Fruit fly (Drosophila melanogaster) whole organism, adult: Measurements from ENCODE around the gene aurA.
"Not testable (repeated sequence)": the region's sequence is repeated elsewhere in the genome, so short reads cannot be mapped to it uniquely, and the experiment has no call there.

Experiments used
- CG11617 ChIP-seq: fragments of 200-800 bp; sonication (Bioruptor generic); optimal IDR thresholded peaks from 2 replicates; lab custom pipeline; 2017; ENCODE audit warnings: mild to moderate bottlenecking, missing biosample characterization, missing genetic modification reagents, missing genetic modification characterization
- CG12768 ChIP-seq: fragments of 200-800 bp; sonication (Bioruptor generic); optimal IDR thresholded peaks from 2 replicates; lab custom pipeline; 2017; ENCODE audit warnings: missing biosample characterization, missing genetic modification characterization, mild to moderate bottlenecking, moderate library complexity, missing genetic modification reagents
- CG14711 ChIP-seq: fragments of 200-800 bp; sonication (Bioruptor generic); optimal IDR thresholded peaks from 2 replicates; lab custom pipeline; 2018; ENCODE audit warnings: missing biosample characterization, mild to moderate bottlenecking, missing genetic modification characterization, moderate library complexity
- CG1620 ChIP-seq: fragments of 200-800 bp; sonication (Bioruptor generic); optimal IDR thresholded peaks from 2 replicates; lab custom pipeline; 2016; ENCODE audit warnings: missing biosample characterization, missing genetic modification characterization
- CG33017 ChIP-seq: fragments of 200-800 bp; sonication (Bioruptor generic); optimal IDR thresholded peaks from 2 replicates; lab custom pipeline; 2018; ENCODE audit warnings: missing biosample characterization, mild to moderate bottlenecking, missing genetic modification characterization, moderate library complexity
- CG5204 ChIP-seq: fragments of 200-800 bp; sonication (Bioruptor generic); optimal IDR thresholded peaks from 2 replicates; lab custom pipeline; 2016; ENCODE audit warnings: missing biosample characterization, missing genetic modification characterization
- CG7045 ChIP-seq: fragments of 200-800 bp; sonication (Bioruptor generic); optimal IDR thresholded peaks from 2 replicates; lab custom pipeline; 2017; ENCODE audit warnings: missing biosample characterization, mild to moderate bottlenecking, missing genetic modification characterization
- CG7101 ChIP-seq: fragments of 200-800 bp; sonication (Bioruptor generic); optimal IDR thresholded peaks from 2 replicates; lab custom pipeline; 2018; ENCODE audit warnings: missing biosample characterization, mild to moderate bottlenecking, missing genetic modification characterization, moderate library complexity
- Clk ChIP-seq: fragments of 200-800 bp; sonication (Bioruptor generic); optimal IDR thresholded peaks from 2 replicates; lab custom pipeline; 2017; ENCODE audit warnings: missing biosample characterization, missing genetic modification characterization
- Hr96 ChIP-seq: fragments of 200-800 bp; sonication (Bioruptor generic); optimal IDR thresholded peaks from 2 replicates; lab custom pipeline; 2016; ENCODE audit warnings: missing biosample characterization, missing genetic modification characterization
- Mnt ChIP-seq: fragments of 200-800 bp; sonication (Bioruptor generic); optimal IDR thresholded peaks from 2 replicates; lab custom pipeline; 2016; ENCODE audit warnings: missing biosample characterization, mild to moderate bottlenecking, missing genetic modification characterization
- bab1 ChIP-seq: fragments of 200-800 bp; sonication (Bioruptor generic); optimal IDR thresholded peaks from 3 replicates; lab custom pipeline; 2019; ENCODE audit warnings: missing biosample characterization, mild to moderate bottlenecking, missing genetic modification characterization, moderate library complexity
- cnc ChIP-seq, 2 experiments: fragments of >200 bp; optimal IDR thresholded peaks; 2 replicates each; lab custom pipeline; 2017
- kay ChIP-seq: fragments of 200-800 bp; sonication (Bioruptor generic); peaks from one replicate; lab custom pipeline; 2016; ENCODE audit warnings: missing biosample characterization, missing genetic modification characterization, borderline replicate concordance
- ovo ChIP-seq: fragments of 200-800 bp; sonication (Bioruptor generic); optimal IDR thresholded peaks from 2 replicates; lab custom pipeline; 2016; ENCODE audit warnings: missing biosample characterization, missing genetic modification characterization
- pad ChIP-seq: fragments of 200-800 bp; sonication (Bioruptor generic); optimal IDR thresholded peaks from 3 replicates; lab custom pipeline; 2017; ENCODE audit warnings: missing biosample characterization, missing genetic modification characterization, mild to moderate bottlenecking, moderate library complexity, missing genetic modification reagents
- tj ChIP-seq: fragments of 200-800 bp; sonication (Bioruptor generic); optimal IDR thresholded peaks from 3 replicates; lab custom pipeline; 2017; ENCODE audit warnings: missing biosample characterization, mild to moderate bottlenecking, missing genetic modification characterization, moderate library complexity
- toe ChIP-seq: fragments of 200-800 bp; sonication (Bioruptor generic); optimal IDR thresholded peaks from 2 replicates; lab custom pipeline; 2016; ENCODE audit warnings: missing biosample characterization, missing genetic modification characterization

aurA gene

DNA sequence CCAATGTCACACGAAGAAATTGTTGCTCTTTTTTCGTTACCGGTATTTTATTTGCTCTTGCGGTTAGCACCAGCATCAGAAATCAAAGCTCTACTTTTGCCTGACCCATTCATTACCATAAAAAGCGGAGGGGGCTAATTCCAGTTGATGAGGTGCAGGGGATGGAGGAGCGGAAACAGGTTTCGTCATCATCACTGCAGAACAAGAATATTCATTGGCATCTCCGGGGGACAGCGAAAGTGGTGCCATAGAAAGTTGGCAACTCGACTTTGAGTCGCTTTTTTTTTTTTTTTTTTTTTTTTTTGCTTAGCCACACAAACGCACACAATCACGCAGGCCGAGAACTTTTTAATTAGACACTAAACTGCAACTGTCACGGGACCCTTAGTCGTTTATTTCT lies 21.8 kb upstream of the aurA start:
- TF ChIP-seq CG5204 (GFP tag; lab: Kevin White, UChicago) = no peak
- no peak for TF ChIP-seq Clk (GFP tag; lab: Kevin White, UChicago)
- TF ChIP-seq CG33017 = no peak
- no peak for TF ChIP-seq Mnt (GFP tag; lab: Kevin White, UChicago)
- no peak for TF ChIP-seq CG12768 (GFP tag; lab: Kevin White, UChicago)
- TF ChIP-seq CG7045 (GFP tag; lab: Kevin White, UChicago) = no peak
- no peak for TF ChIP-seq CG14711
- no peak for TF ChIP-seq Hr96
- no peak for TF ChIP-seq CG11617 (GFP tag; lab: Kevin White, UChicago)
- no peak for TF ChIP-seq toe (GFP tag; lab: Kevin White, UChicago)
- no peak for TF ChIP-seq cnc (optimal IDR thresholded peaks at IDR 0.05; lab: Kevin White, UChicago)

DNA sequence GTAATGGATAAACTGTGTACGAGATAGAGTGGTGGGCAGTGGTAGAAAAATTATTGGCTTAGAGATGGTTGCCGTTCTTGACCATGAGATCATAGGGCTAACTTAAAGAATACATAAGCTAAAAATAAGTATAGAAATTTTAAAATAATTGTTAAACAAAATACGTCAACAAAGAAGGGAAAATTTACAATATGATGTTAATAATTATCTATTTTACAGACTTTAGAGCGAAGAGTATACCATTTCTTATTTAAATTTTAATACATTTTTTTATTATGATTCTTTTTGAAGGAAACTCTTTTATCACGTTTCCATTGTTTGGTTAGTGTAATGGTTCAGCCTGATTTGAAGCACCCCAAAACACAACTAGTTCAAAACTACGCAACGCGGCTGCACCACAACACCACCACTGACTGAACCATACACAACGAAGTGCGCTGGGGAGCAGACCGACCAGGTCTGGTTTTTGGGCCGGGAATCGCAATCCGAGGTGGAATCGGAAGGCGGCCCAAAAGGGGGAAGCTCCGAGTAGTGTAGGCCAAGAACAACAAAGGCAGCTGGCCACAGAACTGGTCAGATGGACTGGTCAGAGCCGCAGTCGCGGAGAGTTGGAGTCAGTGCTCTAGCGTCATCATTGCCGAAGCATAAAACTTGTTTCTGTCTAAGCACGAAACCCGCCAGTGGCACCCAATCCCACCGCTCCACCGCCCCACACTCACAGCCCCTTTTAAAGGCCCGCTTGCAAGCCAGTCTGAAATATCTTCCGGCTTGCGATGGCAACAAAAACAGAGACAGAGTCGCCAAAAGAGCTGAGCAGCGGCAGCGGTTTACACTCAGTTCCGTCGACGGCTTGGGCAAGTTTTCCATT lies 17.2 kb upstream of the aurA start:
- TF ChIP-seq CG12768 (GFP tag; lab: Kevin White, UChicago) (no peak), Mnt (GFP tag; lab: Kevin White, UChicago) (no peak), bab1 (GFP tag; lab: Kevin White, UChicago) (no peak), cnc (optimal IDR thresholded peaks at IDR 0.05; lab: Kevin White, UChicago) (no peak), CG14711 (no peak), CG11617 (GFP tag; lab: Kevin White, UChicago) (no peak), CG33017 (no peak), kay (GFP tag; lab: Kevin White, UChicago) (no peak)

DNA sequence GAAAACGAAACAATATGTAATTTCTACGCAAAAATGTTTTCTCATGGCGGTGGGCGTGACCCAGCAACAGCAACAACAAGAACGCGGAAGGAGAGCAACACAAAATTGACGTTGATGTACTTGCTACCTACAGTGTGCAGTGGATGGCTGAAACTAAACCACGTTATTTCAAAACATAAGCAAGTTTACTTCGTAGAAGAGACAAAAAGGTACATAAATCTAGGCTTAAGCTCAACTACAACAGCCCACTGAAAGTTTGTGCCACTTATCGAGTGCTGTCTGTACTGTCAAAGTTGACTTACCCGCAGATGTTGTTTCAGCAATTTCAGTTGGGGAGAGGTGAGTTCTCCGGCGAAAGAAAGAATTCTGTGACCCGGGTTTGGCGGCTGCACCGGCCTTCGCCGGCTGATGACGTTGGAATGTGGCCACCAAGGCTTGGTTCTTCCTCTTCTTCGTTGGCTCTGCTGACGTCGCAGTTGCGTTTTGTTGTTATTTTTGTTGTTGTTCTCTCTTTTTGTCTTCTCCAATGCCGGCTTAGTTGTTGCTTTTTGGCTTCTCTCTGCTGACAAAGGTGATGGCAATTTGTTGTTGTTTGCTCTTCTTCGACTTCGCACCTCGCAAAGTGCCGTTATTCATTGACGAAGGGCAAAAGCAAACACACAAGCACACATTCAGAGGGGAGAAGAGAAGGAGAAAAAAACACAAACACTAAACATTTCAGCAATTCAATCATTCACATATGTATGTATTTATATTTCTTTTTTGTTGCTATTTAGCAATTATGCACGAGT lies 15.7 kb upstream of the aurA start:
- no peak for TF ChIP-seq CG11617 (GFP tag; lab: Kevin White, UChicago)
- TF ChIP-seq CG1620 (GFP tag; lab: Kevin White, UChicago) = no peak
- TF ChIP-seq CG5204 (GFP tag; lab: Kevin White, UChicago) = no peak
- TF ChIP-seq pad (GFP tag; lab: Kevin White, UChicago) = peak; percentile 92
- TF ChIP-seq Clk (GFP tag; lab: Kevin White, UChicago) = no peak
- peak; percentile 93 for TF ChIP-seq ovo (GFP tag; lab: Kevin White, UChicago)
- no peak for TF ChIP-seq kay (GFP tag; lab: Kevin White, UChicago)
- peak; percentile 87 for TF ChIP-seq tj (GFP tag; lab: Kevin White, UChicago)
- TF ChIP-seq CG33017 = no peak
- TF ChIP-seq bab1 (GFP tag; lab: Kevin White, UChicago) = peak; percentile 24
- TF ChIP-seq toe (GFP tag; lab: Kevin White, UChicago) = no peak

DNA sequence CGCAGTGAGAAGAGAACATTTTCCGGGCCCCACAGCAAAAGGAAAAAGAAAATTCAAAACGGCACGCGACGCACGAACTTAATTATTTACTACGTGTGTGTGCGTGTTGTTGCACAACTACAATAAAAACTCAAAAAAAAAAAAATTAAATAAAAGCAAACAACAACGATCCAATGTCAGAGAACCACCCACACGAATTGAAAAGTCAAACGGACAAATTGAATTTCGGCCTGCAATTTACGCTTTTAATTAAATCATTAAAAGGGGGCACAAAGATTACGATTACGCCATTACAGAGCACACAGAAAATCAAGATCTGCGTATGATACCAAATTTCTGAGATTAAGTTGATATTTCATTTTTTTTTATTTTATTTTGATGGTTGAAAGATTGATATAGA lies 15.0 kb upstream of the aurA start:
- TF ChIP-seq cnc (optimal IDR thresholded peaks at IDR 0.05; lab: Kevin White, UChicago) = no peak
- no peak for TF ChIP-seq Clk (GFP tag; lab: Kevin White, UChicago)
- no peak for TF ChIP-seq CG33017
- no peak for TF ChIP-seq ovo (GFP tag; lab: Kevin White, UChicago)
- no peak for TF ChIP-seq CG1620 (GFP tag; lab: Kevin White, UChicago)

DNA sequence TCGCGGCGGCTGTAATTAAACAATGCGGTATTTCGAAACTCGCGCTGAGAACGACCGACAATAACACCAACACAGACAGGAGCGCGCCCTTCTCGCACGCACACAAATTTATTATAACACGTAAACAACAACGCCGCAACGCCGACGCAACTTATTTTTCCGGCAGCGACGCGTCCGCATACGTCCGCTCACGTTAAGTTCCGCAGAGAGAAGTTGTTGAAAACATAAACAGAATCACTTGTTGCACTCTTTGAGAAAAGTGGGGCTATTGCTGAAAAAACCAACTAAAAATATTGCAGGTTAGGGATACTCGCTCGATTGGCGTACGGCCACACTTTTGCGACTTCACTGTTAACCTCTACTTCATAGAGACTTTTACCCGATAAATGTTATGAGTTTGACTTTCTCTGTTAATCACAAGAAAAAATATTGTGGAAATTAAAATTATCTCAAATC lies 14.0 kb upstream of the aurA start, which contains the start of gene Cad87A:
Cad87A (minus strand) TSS at position 227 of the 456 bp plus-strand sequence.
- peak; percentile 41 for TF ChIP-seq Mnt (GFP tag; lab: Kevin White, UChicago)
- TF ChIP-seq CG5204 (GFP tag; lab: Kevin White, UChicago) = no peak
- peak; percentile 49 for TF ChIP-seq tj (GFP tag; lab: Kevin White, UChicago)
- TF ChIP-seq CG7101 (tag; lab: Kevin White, UChicago) = no peak
- no peak for TF ChIP-seq Hr96
- TF ChIP-seq CG7045 (GFP tag; lab: Kevin White, UChicago) = no peak

DNA sequence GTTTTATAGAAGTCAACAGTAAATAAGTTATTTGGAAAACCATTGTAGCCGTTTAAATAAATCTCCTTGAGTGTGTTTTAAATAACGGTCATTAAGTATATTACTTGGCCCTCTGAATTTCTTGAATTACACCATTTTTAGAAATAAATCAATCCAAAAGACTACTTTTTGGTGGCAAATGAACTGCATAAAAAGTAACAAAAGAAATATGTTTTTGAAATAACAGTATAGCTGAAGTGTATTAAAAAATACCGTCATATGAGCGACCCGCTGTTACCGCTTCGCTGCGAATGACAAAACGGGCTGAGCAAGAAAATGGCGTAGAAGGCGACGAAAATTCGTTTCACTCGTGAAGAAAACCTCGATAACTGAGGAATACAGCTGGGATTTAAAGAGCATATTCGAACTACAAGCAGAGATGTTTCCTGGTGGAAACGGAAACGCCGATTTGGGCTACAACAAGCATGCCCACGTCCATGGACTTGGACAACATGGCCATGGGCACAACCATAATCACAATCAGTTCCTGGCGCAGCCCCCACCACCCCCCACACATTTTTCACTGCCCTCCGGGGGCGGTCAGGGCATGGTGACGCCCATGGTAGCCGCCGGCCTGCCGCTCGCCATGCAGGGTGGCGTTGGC lies 13.4 kb upstream of the aurA start, which contains the start of gene CG31211:
CG31211 (plus strand) TSS at position 294 of the 643 bp plus-strand sequence.
- peak; percentile 16 for TF ChIP-seq CG5204 (GFP tag; lab: Kevin White, UChicago)
- no peak for TF ChIP-seq bab1 (GFP tag; lab: Kevin White, UChicago)
- TF ChIP-seq ovo (GFP tag; lab: Kevin White, UChicago) = peak; percentile 35

DNA sequence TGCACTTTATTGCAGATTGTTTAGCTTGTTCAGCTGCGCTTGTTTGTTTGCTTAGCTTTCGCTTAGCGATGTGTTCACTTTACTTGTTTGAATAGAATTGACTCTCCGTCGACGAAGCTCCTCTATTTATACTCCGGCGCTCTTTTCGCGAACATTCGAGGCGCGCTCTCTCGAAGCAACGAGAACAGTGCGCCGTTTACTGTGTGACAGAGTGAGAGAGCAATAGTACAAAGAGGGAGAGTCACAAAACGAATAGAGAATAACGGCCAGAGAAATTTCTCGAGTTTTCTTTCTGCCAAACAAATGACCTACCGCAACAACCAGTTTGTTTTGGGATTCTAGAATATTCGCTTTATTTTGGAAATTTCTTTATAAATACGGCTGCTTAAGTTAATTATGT lies 6.5 kb upstream of the aurA start, which contains the start of gene Hsp70Aa:
Hsp70Aa (minus strand) TSS at position 101 of the 400 bp plus-strand sequence.
- not testable (repeated sequence) for TF ChIP-seq CG7045, Mnt, toe (GFP tag; lab: Kevin White, UChicago)
